Worm (Caenorhabditis elegans): ENCODE results near the gene W06D11.2.

DNA sequence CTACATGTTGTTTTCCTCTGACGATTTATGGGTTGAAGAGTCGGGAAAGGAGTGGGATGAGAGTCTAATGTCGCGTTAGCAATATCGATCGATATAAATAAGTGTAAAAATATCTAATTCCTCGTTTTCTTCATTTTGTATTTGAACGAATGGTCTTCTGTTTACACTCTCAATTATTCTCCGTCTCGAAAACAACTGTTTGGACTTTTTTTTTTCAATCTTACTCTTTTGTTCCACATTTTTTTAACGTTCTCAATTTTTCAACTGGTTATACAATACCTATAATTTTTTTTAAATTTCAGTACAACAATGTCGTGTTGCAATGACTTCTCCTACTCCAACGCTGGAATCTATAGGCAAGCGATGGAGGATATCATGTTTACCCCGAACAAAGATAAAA is 24.8 kb upstream of the W06D11.2 start, which contains the start of gene F17A2.13:
- no peak for TF ChIP-seq flt-1 (GFP tag; IDR thresholded peaks at IDR 0.05)
- no peak for TF ChIP-seq cog-1 (tag; optimal IDR thresholded peaks at IDR 0.05)
- TF ChIP-seq med-1 (GFP tag; optimal IDR thresholded peaks at IDR 0.05; ENCODE audit: insufficient read depth), result no peak
- no peak for TF ChIP-seq tab-1 (GFP tag; IDR thresholded peaks at IDR 0.05)
- TF ChIP-seq klf-2 (GFP tag; conservative IDR thresholded peaks at IDR 0.05), result no peak
- TF ChIP-seq T22C8.4 (GFP tag; IDR thresholded peaks at IDR 0.05), result no peak
- TF ChIP-seq ref-1 (GFP tag; conservative IDR thresholded peaks at IDR 0.05), result no peak
- no peak for TF ChIP-seq ztf-29 (GFP tag; IDR thresholded peaks at IDR 0.05)
- TF ChIP-seq ztf-23 (GFP tag; IDR thresholded peaks at IDR 0.05), result no peak
